Worm (Caenorhabditis elegans) whole organism, young adult: ENCODE measurements around the gene let-721.
A peak's percentile ranks its signal among the peaks of the same experiment; 100 is the strongest.

Experiments
- F22D6.2 ChIP-seq: sonication (generic microtip); optimal IDR thresholded peaks from 2 replicates; lab custom pipeline; 2016; ENCODE audit warnings: mild to moderate bottlenecking, missing genetic modification characterization, missing compliant biosample characterization
- F33H1.4 ChIP-seq: fragments of 200-800 bp; sonication (Bioruptor generic); IDR thresholded peaks from 2 replicates; pipeline ENCODE4 v1.3.6; 2022; ENCODE audit warnings: missing genetic modification reagents, missing genetic modification characterization, missing compliant biosample characterization
- F49E8.2 ChIP-seq: sonication (generic microtip); optimal IDR thresholded peaks from 3 replicates; lab custom pipeline; 2017; ENCODE audit warnings: missing genetic modification characterization, mild to moderate bottlenecking, missing compliant biosample characterization, antibody characterized with exemption, moderate library complexity; ENCODE audit not compliant: insufficient read depth
- F55B11.4 ChIP-seq: sonication (generic microtip); optimal IDR thresholded peaks from 2 replicates; lab custom pipeline; 2016; ENCODE audit warnings: missing compliant biosample characterization, missing genetic modification characterization, borderline replicate concordance; ENCODE audit not compliant: insufficient read depth
- T26A5.8 ChIP-seq: sonication (generic microtip); optimal IDR thresholded peaks from 2 replicates; lab custom pipeline; 2016; ENCODE audit warnings: missing genetic modification characterization, missing compliant biosample characterization
- Y79H2A.3 ChIP-seq: fragments of 200-800 bp; sonication (Bioruptor generic); conservative IDR thresholded peaks from 2 replicates; pipeline ENCODE4 v1.3.6; 2022; ENCODE audit warnings: missing genetic modification reagents, missing genetic modification characterization, missing compliant biosample characterization
- ama-1 ChIP-seq, 3 experiments: fragments of 150-350 bp in 1 of 3; sonication (generic microtip) in 2 of 3; optimal IDR thresholded peaks; 2 replicates each; lab custom pipeline; 2014 to 2018; ENCODE audit warnings: missing biosample characterization in 2 of 3, missing genetic modification characterization in 2 of 3, missing genetic modification reagents in 2 of 3
- attf-6 ChIP-seq: fragments of 200-800 bp; sonication (Bioruptor generic); IDR thresholded peaks from 2 replicates; pipeline ENCODE4 v1.3.6; 2022; ENCODE audit warnings: missing genetic modification reagents, missing genetic modification characterization, missing compliant biosample characterization
- bed-1 ChIP-seq: fragments of 200-800 bp; sonication (Bioruptor generic); IDR thresholded peaks from 2 replicates; pipeline ENCODE4 v1.3.6; 2022; ENCODE audit warnings: missing genetic modification reagents, missing genetic modification characterization, missing compliant biosample characterization
- bed-2 ChIP-seq: fragments of 200-800 bp; sonication (Bioruptor generic); IDR thresholded peaks from 2 replicates; pipeline ENCODE4 v1.3.6; 2022; ENCODE audit warnings: missing genetic modification reagents, missing genetic modification characterization, missing compliant biosample characterization
- cebp-1 ChIP-seq, 2 experiments: fragments of 200-800 bp in 1 of 2; sonication (Bioruptor generic) in 1 of 2; sonication (generic microtip) in 1 of 2; IDR thresholded peaks in 1 of 2; optimal IDR thresholded peaks in 1 of 2; 2 replicates each; pipeline versions ENCODE4 v1.3.6 to Lab custom; 2017 to 2022; ENCODE audit warnings: missing compliant biosample characterization in 2 of 2, missing genetic modification characterization in 2 of 2, mild to moderate bottlenecking in 1 of 2, missing genetic modification reagents in 1 of 2, moderate library complexity in 1 of 2
- cebp-2 ChIP-seq: fragments of 200-800 bp; sonication (Bioruptor generic); IDR thresholded peaks from 2 replicates; pipeline ENCODE4 v1.3.6; 2022; ENCODE audit warnings: missing genetic modification characterization, missing compliant biosample characterization
- ceh-40 ChIP-seq: fragments of 200-800 bp; sonication (Bioruptor generic); IDR thresholded peaks from 2 replicates; pipeline ENCODE4 v1.3.6; 2022; ENCODE audit warnings: missing genetic modification characterization, missing compliant biosample characterization
- ceh-58 ChIP-seq: fragments of 200-800 bp; sonication (Bioruptor generic); IDR thresholded peaks from 2 replicates; pipeline ENCODE4 v1.3.6; 2022; ENCODE audit warnings: missing genetic modification characterization, missing compliant biosample characterization
- dox-1 ChIP-seq: fragments of 200-800 bp; sonication (Bioruptor generic); IDR thresholded peaks from 2 replicates; pipeline ENCODE4 v1.3.6; 2022; ENCODE audit warnings: missing genetic modification reagents, missing genetic modification characterization, missing compliant biosample characterization
- dpff-1 ChIP-seq: sonication (generic microtip); optimal IDR thresholded peaks from 2 replicates; lab custom pipeline; 2017; ENCODE audit warnings: mild to moderate bottlenecking, missing genetic modification characterization, missing compliant biosample characterization
- dpl-1 ChIP-seq: fragments of 150-350 bp; optimal IDR thresholded peaks from 2 replicates; lab custom pipeline; 2014; ENCODE audit warnings: missing biosample characterization, missing genetic modification reagents, missing genetic modification characterization
- efl-1 ChIP-seq: fragments of 150-350 bp; optimal IDR thresholded peaks from 2 replicates; lab custom pipeline; 2014; ENCODE audit warnings: missing biosample characterization, missing genetic modification reagents, missing genetic modification characterization
- egl-44 ChIP-seq: fragments of 200-800 bp; sonication (Bioruptor generic); IDR thresholded peaks from 2 replicates; pipeline ENCODE4 v1.3.6; 2022; ENCODE audit warnings: missing genetic modification reagents, missing genetic modification characterization, missing compliant biosample characterization
- hlh-12 ChIP-seq: sonication (generic microtip); optimal IDR thresholded peaks from 2 replicates; lab custom pipeline; 2016; ENCODE audit warnings: missing genetic modification characterization, missing compliant biosample characterization
- hlh-26 ChIP-seq: fragments of 200-800 bp; sonication (Bioruptor generic); conservative IDR thresholded peaks from 2 replicates; pipeline ENCODE4 v1.3.6; 2022; ENCODE audit warnings: missing genetic modification reagents, missing genetic modification characterization, missing compliant biosample characterization
- hmg-20 ChIP-seq: fragments of 200-800 bp; sonication (Bioruptor generic); IDR thresholded peaks from 2 replicates; pipeline ENCODE4 v1.3.6; 2022; ENCODE audit warnings: missing genetic modification reagents, missing genetic modification characterization, missing compliant biosample characterization
- hrde-1 ChIP-seq: sonication (generic microtip); optimal IDR thresholded peaks from 2 replicates; lab custom pipeline; 2016; ENCODE audit warnings: missing genetic modification characterization, mild to moderate bottlenecking, missing compliant biosample characterization, moderate library complexity, missing genotype, missing genetic modification reagents, borderline replicate concordance
- hsf-1 ChIP-seq: fragments of 200-800 bp; sonication (Bioruptor generic); IDR thresholded peaks from 2 replicates; pipeline ENCODE4 v1.3.6; 2022; ENCODE audit warnings: missing genetic modification reagents, missing genetic modification characterization, missing compliant biosample characterization
- lag-1 ChIP-seq: fragments of 200-800 bp; sonication (Bioruptor generic); IDR thresholded peaks from 2 replicates; pipeline ENCODE4 v1.3.6; 2022; ENCODE audit warnings: missing genetic modification reagents, missing genetic modification characterization, missing compliant biosample characterization
- let-526 ChIP-seq: fragments of 200-800 bp; sonication (Bioruptor generic); IDR thresholded peaks from 2 replicates; pipeline ENCODE4 v1.3.6; 2022; ENCODE audit warnings: missing genetic modification reagents, missing genetic modification characterization, missing compliant biosample characterization
- lin-26 ChIP-seq: fragments of 200-800 bp; sonication (Bioruptor generic); IDR thresholded peaks from 2 replicates; pipeline ENCODE4 v1.3.6; 2022; ENCODE audit warnings: missing genetic modification reagents, missing genetic modification characterization, missing compliant biosample characterization
- lin-54 ChIP-seq: fragments of 200-800 bp; sonication (Bioruptor generic); optimal IDR thresholded peaks from 2 replicates; lab custom pipeline; 2018; ENCODE audit warnings: mild to moderate bottlenecking, missing genetic modification characterization, missing compliant biosample characterization
- lsl-1 ChIP-seq: fragments of 200-800 bp; sonication (Bioruptor generic); optimal IDR thresholded peaks from 2 replicates; lab custom pipeline; 2018; ENCODE audit warnings: mild to moderate bottlenecking, missing genetic modification characterization, moderate library complexity, missing compliant biosample characterization
- lsy-27 ChIP-seq: sonication (generic microtip); optimal IDR thresholded peaks from 2 replicates; lab custom pipeline; 2017; ENCODE audit warnings: missing genetic modification characterization, mild to moderate bottlenecking, missing compliant biosample characterization, antibody characterized with exemption, missing genotype, borderline replicate concordance; ENCODE audit not compliant: insufficient read depth
- madf-10 ChIP-seq: sonication (generic microtip); optimal IDR thresholded peaks from 2 replicates; lab custom pipeline; 2016; ENCODE audit warnings: mild to moderate bottlenecking, missing genetic modification characterization, missing compliant biosample characterization
- mel-28 ChIP-seq: sonication (generic microtip); optimal IDR thresholded peaks from 2 replicates; lab custom pipeline; 2016; ENCODE audit warnings: borderline replicate concordance, mild to moderate bottlenecking, missing genetic modification characterization, missing compliant biosample characterization
- mxl-1 ChIP-seq: sonication (generic microtip); optimal IDR thresholded peaks from 2 replicates; lab custom pipeline; 2016; ENCODE audit warnings: missing genetic modification characterization, missing compliant biosample characterization
- nfya-1 ChIP-seq: sonication (generic microtip); optimal IDR thresholded peaks from 2 replicates; lab custom pipeline; 2017; ENCODE audit warnings: antibody characterized with exemption, missing compliant biosample characterization, missing genetic modification characterization, borderline replicate concordance; ENCODE audit not compliant: insufficient read depth
- nfya-2 ChIP-seq: fragments of 200-800 bp; sonication (Bioruptor generic); IDR thresholded peaks from 2 replicates; pipeline ENCODE4 v1.3.6; 2022; ENCODE audit warnings: missing genetic modification reagents, missing genetic modification characterization, missing compliant biosample characterization
- nhr-80 ChIP-seq: sonication (generic microtip); optimal IDR thresholded peaks from 2 replicates; lab custom pipeline; 2016; ENCODE audit warnings: missing genetic modification characterization, missing compliant biosample characterization
- rcor-1 ChIP-seq: fragments of 200-800 bp; sonication (Bioruptor generic); IDR thresholded peaks from 2 replicates; pipeline ENCODE4 v1.3.6; 2022; ENCODE audit warnings: missing genetic modification reagents, missing genetic modification characterization, missing compliant biosample characterization
- rpc-1 ChIP-seq, 2 experiments: fragments of 150-350 bp in 1 of 2; sonication (generic microtip) in 1 of 2; optimal IDR thresholded peaks; 2 replicates each; lab custom pipeline; 2014 to 2018; ENCODE audit warnings: missing biosample characterization in 1 of 2, missing genetic modification characterization in 1 of 2, missing genetic modification reagents in 1 of 2, missing genotype in 1 of 2
- snpc-4 ChIP-seq, 5 experiments: fragments of 150-350 bp in 1 of 5; sonication (generic microtip) in 4 of 5; optimal IDR thresholded peaks; 2 replicates each; lab custom pipeline; 2014 to 2018; ENCODE audit warnings: missing genetic modification characterization in 5 of 5, missing biosample characterization in 3 of 5, antibody characterized with exemption in 2 of 5, mild to moderate bottlenecking in 2 of 5, missing compliant biosample characterization in 2 of 5, missing genotype in 2 of 5, moderate library complexity in 2 of 5, missing genetic modification reagents in 1 of 5
- somi-1 ChIP-seq: fragments of 200-800 bp; sonication (Bioruptor generic); optimal IDR thresholded peaks from 2 replicates; lab custom pipeline; 2018; ENCODE audit warnings: mild to moderate bottlenecking, missing genetic modification characterization, missing compliant biosample characterization
- tbx-9 ChIP-seq: sonication (generic microtip); optimal IDR thresholded peaks from 2 replicates; lab custom pipeline; 2016; ENCODE audit warnings: borderline replicate concordance, missing genetic modification characterization, inconsistent platforms, missing compliant biosample characterization
- tlf-1 ChIP-seq: fragments of 200-800 bp; sonication (Bioruptor generic); optimal IDR thresholded peaks from 2 replicates; lab custom pipeline; 2018; ENCODE audit warnings: mild to moderate bottlenecking, missing genetic modification characterization, missing compliant biosample characterization
- unc-130 ChIP-seq: sonication (generic microtip); optimal IDR thresholded peaks from 2 replicates; lab custom pipeline; 2016; ENCODE audit warnings: missing genetic modification reagents, missing genetic modification characterization, missing compliant biosample characterization
- xnd-1 ChIP-seq: sonication (generic microtip); optimal IDR thresholded peaks from 2 replicates; lab custom pipeline; 2016; ENCODE audit warnings: missing genotype, missing genetic modification reagents, missing genetic modification characterization, missing compliant biosample characterization
- zim-3 ChIP-seq: sonication (generic microtip); optimal IDR thresholded peaks from 2 replicates; lab custom pipeline; 2017; ENCODE audit warnings: mild to moderate bottlenecking, missing genetic modification characterization, moderate library complexity, missing compliant biosample characterization
- ztf-18 ChIP-seq: sonication (generic microtip); optimal IDR thresholded peaks from 2 replicates; lab custom pipeline; 2016; ENCODE audit warnings: missing genotype, mild to moderate bottlenecking, missing genetic modification characterization, missing compliant biosample characterization

Gene let-721

ce11 chrIII:6462610-6463009 is 15.9 kb upstream of the let-721 start, which contains the start of gene T26A5.8 (continued):
- TF ChIP-seq mxl-1 (tag; lab: Kevin White, UChicago) (no peak), lin-54 (peak; percentile 63), bed-2 (GFP tag; lab: Robert Waterston, UW) (no peak), attf-6 (peak; percentile 31; the same call in 1 of the 2 replicates), dpff-1 (tag; lab: Kevin White, UChicago) (no peak), hmg-20 (no peak), F33H1.4 (no peak), nhr-80 (tag; lab: Kevin White, UChicago) (no peak), dpl-1 (GFP tag; lab: Kevin White, UChicago) (no peak), lag-1 (no peak), ceh-58 (GFP tag; lab: Robert Waterston, UW) (no peak), efl-1 (GFP tag; lab: Kevin White, UChicago) (no peak), F49E8.2 (tag; lab: Kevin White, UChicago) (peak; percentile 51), cebp-1 (GFP tag; IDR thresholded peaks at IDR 0.05; lab: Robert Waterston, UW) (no peak), cebp-1 (tag; optimal IDR thresholded peaks at IDR 0.05; lab: Kevin White, UChicago) (peak; percentile 26), zim-3 (peak; percentile 50), hrde-1 (tag; lab: Kevin White, UChicago) (peak; percentile 82), ztf-18 (tag; lab: Kevin White, UChicago) (no peak), tbx-9 (tag; lab: Kevin White, UChicago) (no peak), somi-1 (GFP tag; lab: Kevin White, UChicago) (no peak), ceh-40 (no peak), ama-1 (optimal IDR thresholded peaks at IDR 0.05; lab: Kevin White, UChicago) (peak; percentile 10), ama-1 (GFP tag; optimal IDR thresholded peaks at IDR 0.05; lab: Kevin White, UChicago) (peak in 1 of 2 experiments; percentile 33), snpc-4 (GFP tag; optimal IDR thresholded peaks at IDR 0.05; lab: Kevin White, UChicago) (no peak), snpc-4 (tag; optimal IDR thresholded peaks at IDR 0.05; lab: Kevin White, UChicago) (peak in 2 of 4 experiments; percentile 10 to 19), hlh-26 (no peak), mel-28 (tag; lab: Kevin White, UChicago) (no peak), xnd-1 (no peak), hsf-1 (GFP tag; lab: Robert Waterston, UW) (peak; percentile 73), let-526 (no peak), dox-1 (GFP tag; lab: Robert Waterston, UW) (no peak), lsy-27 (tag; lab: Kevin White, UChicago) (no peak), unc-130 (GFP tag; lab: Kevin White, UChicago) (peak; percentile 22), nfya-2 (GFP tag; lab: Robert Waterston, UW) (no peak), lsl-1 (GFP tag; lab: Kevin White, UChicago) (peak; percentile 24), lin-26 (GFP tag; lab: Robert Waterston, UW) (0 out of 2 replicates have a peak, but pooled peaks have one; percentile 56), F22D6.2 (no peak), nfya-1 (no peak), hlh-12 (tag; lab: Kevin White, UChicago) (no peak), cebp-2 (no peak), madf-10 (tag; lab: Kevin White, UChicago) (no peak), bed-1 (GFP tag; lab: Robert Waterston, UW) (no peak), egl-44 (GFP tag; lab: Robert Waterston, UW) (no peak), F55B11.4 (tag; lab: Kevin White, UChicago) (no peak), rcor-1 (no peak), T26A5.8 (no peak), tlf-1 (GFP tag; lab: Kevin White, UChicago) (peak; percentile 11), Y79H2A.3 (0 out of 2 replicates have a peak, but pooled peaks have one; percentile 45), rpc-1 (optimal IDR thresholded peaks at IDR 0.05; lab: Kevin White, UChicago) (no peak), rpc-1 (tag; optimal IDR thresholded peaks at IDR 0.05; lab: Kevin White, UChicago) (no peak)
